Worm (Caenorhabditis elegans) whole organism, L3 larva: ENCODE measurements around the gene F28B1.2.

ENCODE experiments used
- ZK546.5 ChIP-seq: sonication (generic microtip); optimal IDR thresholded peaks from 2 replicates; lab custom pipeline; 2017; ENCODE audit warnings: missing biosample characterization, missing genetic modification characterization
- ama-1 ChIP-seq: fragments of 150-350 bp; optimal IDR thresholded peaks from 2 replicates; lab custom pipeline; 2018
- ceh-82 ChIP-seq: fragments of 150-350 bp; optimal IDR thresholded peaks from 2 replicates; lab custom pipeline; 2014; ENCODE audit warnings: missing biosample characterization, missing genetic modification characterization
- ceh-9 ChIP-seq: sonication (generic microtip); optimal IDR thresholded peaks from 2 replicates; lab custom pipeline; 2018; ENCODE audit warnings: missing biosample characterization, missing genetic modification characterization
- mml-1 ChIP-seq: fragments of 150-350 bp; sonication (generic microtip); optimal IDR thresholded peaks from 3 replicates; lab custom pipeline; 2014; ENCODE audit warnings: missing biosample characterization, missing genetic modification characterization
- nfya-1 ChIP-seq: sonication (generic microtip); optimal IDR thresholded peaks from 2 replicates; lab custom pipeline; 2017; ENCODE audit warnings: missing genetic modification characterization, mild to moderate bottlenecking, missing compliant biosample characterization, antibody characterized with exemption, moderate library complexity; ENCODE audit not compliant: insufficient read depth
- nhr-11 ChIP-seq: fragments of 150-350 bp; optimal IDR thresholded peaks from 2 replicates; lab custom pipeline; 2014; ENCODE audit warnings: missing biosample characterization, missing genetic modification characterization
- nhr-237 ChIP-seq: fragments of 150-350 bp; optimal IDR thresholded peaks from 2 replicates; lab custom pipeline; 2014; ENCODE audit warnings: missing biosample characterization, missing genetic modification characterization
- nhr-43 ChIP-seq: sonication (generic microtip); optimal IDR thresholded peaks from 2 replicates; lab custom pipeline; 2016; ENCODE audit warnings: mild to moderate bottlenecking, missing genetic modification characterization, missing compliant biosample characterization; ENCODE audit not compliant: poor library complexity, severe bottlenecking
- pha-4 ChIP-seq: fragments of 150-350 bp; optimal IDR thresholded peaks from 2 replicates; lab custom pipeline; 2014; ENCODE audit warnings: missing biosample characterization, missing genetic modification reagents, missing genetic modification characterization
- snpc-4 ChIP-seq: fragments of 150-350 bp; optimal IDR thresholded peaks from 2 replicates; lab custom pipeline; 2014; ENCODE audit warnings: missing biosample characterization, missing genetic modification characterization

DNA sequence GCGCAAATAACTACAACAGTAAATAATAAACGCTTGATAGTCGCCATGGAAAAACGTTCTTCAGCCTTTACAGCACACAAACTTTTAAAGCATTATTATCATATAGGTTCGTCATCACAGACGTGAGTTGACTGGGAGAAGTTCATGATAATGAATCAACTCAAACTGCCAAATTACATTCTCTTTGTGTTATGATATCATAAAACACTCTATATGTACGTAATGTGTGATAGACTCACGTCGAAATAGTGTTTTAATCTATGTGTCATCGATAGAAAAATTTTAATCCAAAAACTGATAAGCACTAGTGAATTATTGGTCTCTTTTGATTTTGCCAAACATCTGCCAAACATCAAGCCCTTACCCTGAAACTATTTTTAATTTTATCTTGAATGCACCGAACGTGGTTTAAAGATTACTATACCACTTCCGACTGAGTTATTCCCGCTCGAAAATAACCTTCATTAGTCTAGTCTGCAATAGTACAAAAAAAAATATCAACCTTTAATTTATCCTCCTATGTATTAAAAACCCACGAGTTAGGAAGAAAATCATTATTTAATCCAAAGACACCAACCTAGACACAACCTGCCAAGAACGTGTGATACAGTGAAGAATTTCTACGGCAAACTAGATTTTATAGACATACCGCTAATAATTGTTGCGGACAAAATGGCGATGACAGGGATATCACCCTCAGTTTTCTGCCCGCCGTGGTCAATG lies 35.1 kb upstream of the F28B1.2 start, which contains the start of the genes clc-12 and clec-240:
- TF ChIP-seq pha-4 (tag; lab: Kevin White, UChicago): no peak
- TF ChIP-seq mml-1: no peak
- TF ChIP-seq snpc-4: no peak
- TF ChIP-seq ceh-9 (tag; lab: Kevin White, UChicago): no peak
- no peak for TF ChIP-seq nhr-237 (tag; lab: Kevin White, UChicago)
- TF ChIP-seq nhr-43: no peak
- TF ChIP-seq ZK546.5 (tag; lab: Kevin White, UChicago): no peak
- no peak for TF ChIP-seq nhr-11 (tag; lab: Kevin White, UChicago)
- TF ChIP-seq ama-1 (lab: Kevin White, UChicago): no peak
- no peak for TF ChIP-seq ceh-82 (tag; lab: Kevin White, UChicago)
- no peak for TF ChIP-seq nfya-1 (tag; lab: Kevin White, UChicago)
